Fruit fly (Drosophila melanogaster): ENCODE data around the gene CG43291.

dm6 chr3R:14289958-14290835 is 45.7 kb upstream of the CG43291 start:
- TF ChIP-seq CG13204 (GFP tag; optimal IDR thresholded peaks at IDR 0.05) (no peak), gl (tag; optimal IDR thresholded peaks at IDR 0.05) (no peak), CG4496 (GFP tag; IDR thresholded peaks at IDR 0.05) (peak; percentile 53; the same call in 1 of the 3 replicates)
